Worm (Caenorhabditis elegans): Measurements from ENCODE around the gene srx-3.

Gene srx-3

DNA sequence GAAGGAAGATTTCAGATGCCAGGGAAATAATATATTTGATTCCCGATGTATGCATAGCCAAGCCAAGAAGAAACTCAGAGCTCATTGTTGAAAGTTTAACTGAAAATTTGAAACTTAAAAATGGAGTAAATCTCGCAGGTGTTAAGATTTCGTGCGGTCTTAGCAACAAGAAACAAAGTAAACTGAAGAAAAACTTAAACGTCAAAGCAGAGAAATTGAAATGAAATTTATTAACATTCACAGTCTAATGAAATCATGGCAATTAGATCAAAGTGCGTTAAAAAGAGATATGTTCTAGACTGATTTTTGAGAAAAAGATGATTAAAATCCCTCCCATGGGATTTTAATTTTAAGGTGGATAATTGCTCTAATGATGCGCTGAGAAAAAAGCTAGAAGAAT lies 24.5 kb upstream of the srx-3 start, which contains the start of gene str-84:
str-84 (minus strand) TSS at position 101 of the 400 bp plus-strand sequence.
- TF ChIP-seq flt-1 (GFP tag; IDR thresholded peaks at IDR 0.05) (no peak), scrt-1 (GFP tag; IDR thresholded peaks at IDR 0.05) (no peak), B0310.2 (tag; optimal IDR thresholded peaks at IDR 0.05) (no peak), pes-1 (GFP tag; IDR thresholded peaks at IDR 0.05) (no peak), ama-1 (optimal IDR thresholded peaks at IDR 0.05) (no peak), tbx-37 (GFP tag; conservative IDR thresholded peaks at IDR 0.05) (no peak), aly-1 (tag; optimal IDR thresholded peaks at IDR 0.05) (no peak), tbx-11 (GFP tag; IDR thresholded peaks at IDR 0.05) (no peak)

DNA sequence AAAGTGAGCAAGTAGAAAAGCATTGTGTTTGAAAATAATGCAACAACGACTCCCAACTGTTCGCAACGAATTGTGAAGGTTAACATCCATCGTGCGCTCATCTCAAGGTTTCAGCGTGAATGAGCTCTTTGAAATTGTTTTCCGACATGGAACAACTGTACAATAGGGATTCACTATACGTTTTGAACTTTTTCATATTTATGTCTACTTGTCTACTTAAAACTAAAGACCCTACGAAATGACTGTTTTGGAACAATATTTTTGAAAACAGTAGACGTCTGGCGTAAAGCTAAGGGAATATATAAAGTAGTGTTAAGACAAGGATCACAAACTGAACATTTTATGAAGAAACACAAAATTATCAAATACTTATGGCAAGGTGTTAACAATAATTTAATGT lies 21.7 kb upstream of the srx-3 start, which contains the start of gene str-86:
str-86 (minus strand) TSS at position 101 of the 400 bp plus-strand sequence.
- no peak for TF ChIP-seq aly-1 (tag; optimal IDR thresholded peaks at IDR 0.05)
- no peak for TF ChIP-seq ets-7 (tag; optimal IDR thresholded peaks at IDR 0.05)
- TF ChIP-seq hmbx-1 (tag; optimal IDR thresholded peaks at IDR 0.05), result no peak
- no peak for TF ChIP-seq F13C5.2 (tag; optimal IDR thresholded peaks at IDR 0.05)
- TF ChIP-seq flt-1 (GFP tag; IDR thresholded peaks at IDR 0.05), result no peak
- TF ChIP-seq scrt-1 (GFP tag; IDR thresholded peaks at IDR 0.05), result no peak
- TF ChIP-seq tbx-11 (GFP tag; IDR thresholded peaks at IDR 0.05), result no peak
- TF ChIP-seq tbx-37 (GFP tag; conservative IDR thresholded peaks at IDR 0.05), result no peak
- TF ChIP-seq ama-1 (optimal IDR thresholded peaks at IDR 0.05), result no peak
- TF ChIP-seq pes-1 (GFP tag; IDR thresholded peaks at IDR 0.05), result no peak
- no peak for TF ChIP-seq sea-1 (GFP tag; conservative IDR thresholded peaks at IDR 0.05)
- no peak for TF ChIP-seq hmg-4 (GFP tag; optimal IDR thresholded peaks at IDR 0.05)

ce11 chrV:8984783-8985182 lies 20.6 kb upstream of the srx-3 start:
- TF ChIP-seq hmbx-1 (tag; optimal IDR thresholded peaks at IDR 0.05) (no peak), pes-1 (GFP tag; IDR thresholded peaks at IDR 0.05) (no peak), flt-1 (GFP tag; IDR thresholded peaks at IDR 0.05) (no peak)

ce11 chrV:8985740-8986139 lies 19.6 kb upstream of the srx-3 start, which contains the start of gene str-85:
str-85 (minus strand) TSS chrV:8985840.
- no peak for TF ChIP-seq hmg-4 (GFP tag; optimal IDR thresholded peaks at IDR 0.05)
- no peak for TF ChIP-seq ceh-36 (tag; optimal IDR thresholded peaks at IDR 0.05)
- TF ChIP-seq aly-1 (tag; optimal IDR thresholded peaks at IDR 0.05), result no peak
- no peak for TF ChIP-seq tbx-37 (GFP tag; conservative IDR thresholded peaks at IDR 0.05)
- no peak for TF ChIP-seq ama-1 (optimal IDR thresholded peaks at IDR 0.05)
- no peak for TF ChIP-seq B0310.2 (tag; optimal IDR thresholded peaks at IDR 0.05)
- TF ChIP-seq hmbx-1 (tag; optimal IDR thresholded peaks at IDR 0.05), result no peak
- no peak for TF ChIP-seq tra-4 (tag; optimal IDR thresholded peaks at IDR 0.05)
- no peak for TF ChIP-seq hnd-1 (tag; optimal IDR thresholded peaks at IDR 0.05)
- no peak for TF ChIP-seq pes-1 (GFP tag; IDR thresholded peaks at IDR 0.05)
- TF ChIP-seq ceh-13 (GFP tag; optimal IDR thresholded peaks at IDR 0.05), result no peak
- no peak for TF ChIP-seq F13C5.2 (tag; optimal IDR thresholded peaks at IDR 0.05)
- no peak for TF ChIP-seq scrt-1 (GFP tag; IDR thresholded peaks at IDR 0.05)
- TF ChIP-seq sea-1 (GFP tag; conservative IDR thresholded peaks at IDR 0.05), result no peak

- TF ChIP-seq tbx-11 (GFP tag; IDR thresholded peaks at IDR 0.05) (no peak), aly-1 (tag; optimal IDR thresholded peaks at IDR 0.05) (no peak), hmg-4 (GFP tag; optimal IDR thresholded peaks at IDR 0.05) (no peak), F13C5.2 (tag; optimal IDR thresholded peaks at IDR 0.05) (no peak), ceh-36 (tag; optimal IDR thresholded peaks at IDR 0.05) (no peak), ama-1 (optimal IDR thresholded peaks at IDR 0.05) (no peak), hnd-1 (tag; optimal IDR thresholded peaks at IDR 0.05) (no peak), B0310.2 (tag; optimal IDR thresholded peaks at IDR 0.05) (no peak), hmbx-1 (tag; optimal IDR thresholded peaks at IDR 0.05) (no peak), ceh-13 (GFP tag; optimal IDR thresholded peaks at IDR 0.05) (no peak), tra-4 (tag; optimal IDR thresholded peaks at IDR 0.05) (no peak)
Observed at ce11 chrV:8988104-8988503, 17.2 kb upstream of the srx-3 start, which contains the start of gene str-87. str-87 (minus strand) TSS chrV:8988204.

DNA sequence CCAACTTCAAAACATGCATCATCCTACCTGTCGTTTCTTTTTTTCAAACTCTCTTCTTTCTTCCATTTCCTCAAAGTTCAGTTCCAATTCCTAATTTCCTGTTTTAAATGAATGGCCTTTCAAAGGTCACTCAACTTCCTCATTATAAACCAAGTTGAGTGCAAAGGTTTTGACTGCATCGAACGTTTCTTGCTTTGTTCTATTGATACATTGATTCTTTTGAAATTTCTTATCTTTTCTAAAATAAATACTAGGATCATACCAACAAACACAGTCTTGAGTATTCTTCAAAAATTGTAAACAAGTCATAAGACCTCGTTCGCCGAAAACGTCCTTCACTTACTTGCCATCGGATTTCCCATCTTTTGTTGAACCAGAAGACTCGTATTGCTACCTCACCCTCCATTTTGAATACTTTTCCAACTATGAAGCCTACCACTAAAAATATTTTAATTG lies 15.1 kb upstream of the srx-3 start, which contains the start of gene F59E11.7:
F59E11.7 (plus strand) TSS at position 51 of the 456 bp plus-strand sequence.
- no peak for TF ChIP-seq ceh-36 (tag; optimal IDR thresholded peaks at IDR 0.05)
- no peak for TF ChIP-seq pes-1 (GFP tag; IDR thresholded peaks at IDR 0.05)
- TF ChIP-seq B0310.2 (tag; optimal IDR thresholded peaks at IDR 0.05), result no peak
- no peak for TF ChIP-seq hnd-1 (tag; optimal IDR thresholded peaks at IDR 0.05)
- TF ChIP-seq hmg-4 (GFP tag; optimal IDR thresholded peaks at IDR 0.05), result no peak
- TF ChIP-seq flt-1 (GFP tag; IDR thresholded peaks at IDR 0.05), result no peak
- TF ChIP-seq ama-1 (optimal IDR thresholded peaks at IDR 0.05), result no peak
- TF ChIP-seq tra-4 (tag; optimal IDR thresholded peaks at IDR 0.05), result no peak
- no peak for TF ChIP-seq F13C5.2 (tag; optimal IDR thresholded peaks at IDR 0.05)
- TF ChIP-seq aly-1 (tag; optimal IDR thresholded peaks at IDR 0.05), result no peak
- TF ChIP-seq hmbx-1 (tag; optimal IDR thresholded peaks at IDR 0.05), result no peak
- TF ChIP-seq ets-7 (tag; optimal IDR thresholded peaks at IDR 0.05), result no peak
- no peak for TF ChIP-seq tbx-37 (GFP tag; conservative IDR thresholded peaks at IDR 0.05)

DNA sequence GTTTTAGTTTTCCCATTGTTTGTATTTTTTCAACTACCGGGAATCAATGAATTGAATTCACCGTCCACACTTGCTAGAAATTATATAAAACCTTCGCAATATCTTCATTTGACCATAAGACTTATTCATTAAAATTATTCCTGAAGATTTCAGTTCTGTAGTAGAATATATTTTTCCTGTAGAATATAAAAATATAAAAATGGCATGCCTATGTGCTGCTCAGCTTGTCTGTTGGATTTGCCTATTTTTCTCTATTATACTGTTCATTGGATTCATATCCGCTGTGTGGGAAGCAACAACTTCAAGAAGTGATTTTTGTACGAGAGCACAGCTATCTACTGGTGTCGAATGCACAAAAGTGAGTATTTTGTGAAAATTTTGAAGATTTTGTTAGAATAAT lies 13.7 kb upstream of the srx-3 start, which contains the start of gene F59E11.6:
F59E11.6 (plus strand) TSS at position 111 of the 400 bp plus-strand sequence.
- TF ChIP-seq hmbx-1 (tag; optimal IDR thresholded peaks at IDR 0.05) (no peak), ceh-36 (tag; optimal IDR thresholded peaks at IDR 0.05) (no peak), pes-1 (GFP tag; IDR thresholded peaks at IDR 0.05) (no peak), B0310.2 (tag; optimal IDR thresholded peaks at IDR 0.05) (no peak)

DNA sequence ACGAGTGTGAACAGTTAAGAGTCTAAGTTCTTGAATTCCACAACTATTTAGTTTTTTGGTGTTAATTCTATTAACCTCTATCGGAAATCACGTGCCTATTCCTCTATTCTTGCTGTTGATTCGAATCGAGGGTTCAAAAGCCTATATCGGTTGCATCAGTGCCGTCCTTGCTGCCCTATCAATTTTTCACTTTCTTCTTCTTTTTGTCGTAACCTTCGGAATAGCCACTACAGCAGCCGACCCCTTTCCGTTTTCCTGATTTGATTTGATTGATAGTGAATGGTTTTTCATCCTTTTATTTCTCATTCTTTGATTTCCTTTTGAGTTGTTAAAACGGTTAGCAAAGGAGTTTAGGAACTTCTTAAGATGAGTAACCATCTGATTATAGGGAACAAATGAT lies 11.1 kb upstream of the srx-3 start:
- TF ChIP-seq ceh-13 (GFP tag; optimal IDR thresholded peaks at IDR 0.05) (no peak), ceh-36 (tag; optimal IDR thresholded peaks at IDR 0.05) (no peak), ets-7 (tag; optimal IDR thresholded peaks at IDR 0.05) (no peak)
